Worm (Caenorhabditis elegans) whole organism, midembryonic: ENCODE data around the gene gro-1.
A peak's percentile ranks its signal among the peaks of the same experiment; 100 is the strongest.

Experiments
- T22C8.4 ChIP-seq: fragments of 200-800 bp; sonication (Bioruptor generic); IDR thresholded peaks from 2 replicates; pipeline ENCODE4 v1.3.6; 2022; ENCODE audit warnings: missing genetic modification characterization, missing compliant biosample characterization
- cog-1 ChIP-seq: sonication (generic microtip); optimal IDR thresholded peaks from 2 replicates; lab custom pipeline; 2016; ENCODE audit warnings: missing genetic modification characterization, missing compliant biosample characterization
- flt-1 ChIP-seq: fragments of 200-800 bp; sonication (Bioruptor generic); IDR thresholded peaks from 2 replicates; pipeline ENCODE4 v1.3.6; 2022; ENCODE audit warnings: missing genetic modification characterization, missing compliant biosample characterization
- klf-2 ChIP-seq: fragments of 200-800 bp; sonication (Bioruptor generic); conservative IDR thresholded peaks from 2 replicates; pipeline ENCODE4 v1.3.6; 2022; ENCODE audit warnings: missing genetic modification reagents, missing genetic modification characterization, missing compliant biosample characterization
- med-1 ChIP-seq: sonication (generic microtip); optimal IDR thresholded peaks from 2 replicates; lab custom pipeline; 2017; ENCODE audit warnings: missing genetic modification characterization, mild to moderate bottlenecking, missing compliant biosample characterization, antibody characterized with exemption, missing genetic modification reagents; ENCODE audit not compliant: insufficient read depth
- ref-1 ChIP-seq: fragments of 200-800 bp; sonication (Bioruptor generic); conservative IDR thresholded peaks from 2 replicates; pipeline ENCODE4 v1.3.6; 2022; ENCODE audit warnings: missing genetic modification reagents, missing genetic modification characterization, missing compliant biosample characterization
- tab-1 ChIP-seq: fragments of 200-800 bp; sonication (Bioruptor generic); IDR thresholded peaks from 2 replicates; pipeline ENCODE4 v1.3.6; 2022; ENCODE audit warnings: missing genetic modification characterization, missing compliant biosample characterization
- ztf-23 ChIP-seq: fragments of 200-800 bp; sonication (Bioruptor generic); IDR thresholded peaks from 2 replicates; pipeline ENCODE4 v1.3.6; 2022; ENCODE audit warnings: missing genetic modification reagents, missing genetic modification characterization, missing compliant biosample characterization
- ztf-29 ChIP-seq: fragments of 200-800 bp; sonication (Bioruptor generic); IDR thresholded peaks from 2 replicates; pipeline ENCODE4 v1.3.6; 2022; ENCODE audit warnings: missing genetic modification reagents, missing genetic modification characterization, missing compliant biosample characterization

The gro-1 gene

ce11 chrIII:5274250-5274649 is 9.3 kb downstream of the gro-1 start:
- TF ChIP-seq klf-2 (GFP tag; lab: Robert Waterston, UW) (no peak), ztf-23 (no peak), tab-1 (GFP tag; lab: Robert Waterston, UW) (no peak), T22C8.4 (GFP tag; lab: Robert Waterston, UW) (no peak), med-1 (GFP tag; lab: Kevin White, UChicago) (no peak), ztf-29 (GFP tag; lab: Robert Waterston, UW) (no peak), cog-1 (tag; lab: Kevin White, UChicago) (no peak), flt-1 (GFP tag; lab: Robert Waterston, UW) (no peak), ref-1 (GFP tag; lab: Robert Waterston, UW) (no peak)

ce11 chrIII:5274715-5275355 is 9.9 kb downstream of the gro-1 start, which contains the start of the genes daf-41 and toc-1:
Gene daf-41, minus strand, starts transcription at chrIII:5274765.
Gene toc-1, plus strand, starts transcription at chrIII:5275251.
- TF ChIP-seq cog-1 (tag; lab: Kevin White, UChicago) (no peak), ref-1 (GFP tag; lab: Robert Waterston, UW) (no peak), tab-1 (GFP tag; lab: Robert Waterston, UW) (no peak)

ce11 chrIII:5277740-5278139 is 12.8 kb downstream of the gro-1 start, which contains the start of gene clk-1:
Gene clk-1, plus strand, starts transcription at chrIII:5277894.
- TF ChIP-seq klf-2 (GFP tag; lab: Robert Waterston, UW) (no peak), ztf-29 (GFP tag; lab: Robert Waterston, UW) (no peak), ztf-23 (no peak), cog-1 (tag; lab: Kevin White, UChicago) (no peak), T22C8.4 (GFP tag; lab: Robert Waterston, UW) (no peak), ref-1 (GFP tag; lab: Robert Waterston, UW) (no peak), tab-1 (GFP tag; lab: Robert Waterston, UW) (no peak), flt-1 (GFP tag; lab: Robert Waterston, UW) (no peak), med-1 (GFP tag; lab: Kevin White, UChicago) (no peak)

ce11 chrIII:5280228-5280627 is 15.3 kb downstream of the gro-1 start:
- no peak for TF ChIP-seq tab-1 (GFP tag; lab: Robert Waterston, UW)
- TF ChIP-seq med-1 (GFP tag; lab: Kevin White, UChicago), result no peak
- no peak for TF ChIP-seq ztf-29 (GFP tag; lab: Robert Waterston, UW)
- TF ChIP-seq flt-1 (GFP tag; lab: Robert Waterston, UW), result no peak
- no peak for TF ChIP-seq T22C8.4 (GFP tag; lab: Robert Waterston, UW)
- no peak for TF ChIP-seq cog-1 (tag; lab: Kevin White, UChicago)
- no peak for TF ChIP-seq ztf-23
- TF ChIP-seq klf-2 (GFP tag; lab: Robert Waterston, UW), result no peak
- no peak for TF ChIP-seq ref-1 (GFP tag; lab: Robert Waterston, UW)

ce11 chrIII:5285484-5285883 is 20.6 kb downstream of the gro-1 start:
- 0 out of 2 replicates have a peak, but pooled peaks have one; percentile 54 for TF ChIP-seq tab-1 (GFP tag; lab: Robert Waterston, UW)
- TF ChIP-seq klf-2 (GFP tag; lab: Robert Waterston, UW), result no peak

- TF ChIP-seq T22C8.4 (GFP tag; lab: Robert Waterston, UW) (no peak), ref-1 (GFP tag; lab: Robert Waterston, UW) (no peak), flt-1 (GFP tag; lab: Robert Waterston, UW) (no peak), med-1 (GFP tag; lab: Kevin White, UChicago) (no peak), ztf-23 (no peak), tab-1 (GFP tag; lab: Robert Waterston, UW) (no peak), klf-2 (GFP tag; lab: Robert Waterston, UW) (no peak), cog-1 (tag; lab: Kevin White, UChicago) (no peak), ztf-29 (GFP tag; lab: Robert Waterston, UW) (no peak)
Measured at ce11 chrIII:5286205-5286604, 21.3 kb downstream of the gro-1 start, which contains the start of gene ZC395.11. Gene ZC395.11, minus strand, starts transcription at chrIII:5286305.

ce11 chrIII:5287877-5288276 is 23.0 kb downstream of the gro-1 start, which contains the start of gene T15B12.1:
Gene T15B12.1, plus strand, starts transcription at chrIII:5288177.
- TF ChIP-seq med-1 (GFP tag; lab: Kevin White, UChicago), result no peak
- TF ChIP-seq cog-1 (tag; lab: Kevin White, UChicago), result no peak
- no peak for TF ChIP-seq klf-2 (GFP tag; lab: Robert Waterston, UW)
- TF ChIP-seq T22C8.4 (GFP tag; lab: Robert Waterston, UW), result no peak
- no peak for TF ChIP-seq ztf-23
- TF ChIP-seq ref-1 (GFP tag; lab: Robert Waterston, UW), result no peak
- TF ChIP-seq ztf-29 (GFP tag; lab: Robert Waterston, UW), result no peak
- TF ChIP-seq tab-1 (GFP tag; lab: Robert Waterston, UW), result no peak
- TF ChIP-seq flt-1 (GFP tag; lab: Robert Waterston, UW), result no peak

- TF ChIP-seq med-1 (GFP tag; lab: Kevin White, UChicago), result no peak
- TF ChIP-seq ztf-29 (GFP tag; lab: Robert Waterston, UW), result no peak
- TF ChIP-seq cog-1 (tag; lab: Kevin White, UChicago), result no peak
- no peak for TF ChIP-seq T22C8.4 (GFP tag; lab: Robert Waterston, UW)
- TF ChIP-seq ref-1 (GFP tag; lab: Robert Waterston, UW), result no peak
- TF ChIP-seq klf-2 (GFP tag; lab: Robert Waterston, UW), result no peak
- TF ChIP-seq flt-1 (GFP tag; lab: Robert Waterston, UW), result no peak
- TF ChIP-seq tab-1 (GFP tag; lab: Robert Waterston, UW), result no peak
Measured at ce11 chrIII:5290230-5290629, 25.3 kb downstream of the gro-1 start.

ce11 chrIII:5291281-5291680 is 26.4 kb downstream of the gro-1 start:
- TF ChIP-seq tab-1 (GFP tag; lab: Robert Waterston, UW), result no peak
- no peak for TF ChIP-seq flt-1 (GFP tag; lab: Robert Waterston, UW)
- no peak for TF ChIP-seq ref-1 (GFP tag; lab: Robert Waterston, UW)
- TF ChIP-seq klf-2 (GFP tag; lab: Robert Waterston, UW), result no peak
- TF ChIP-seq T22C8.4 (GFP tag; lab: Robert Waterston, UW), result no peak
- no peak for TF ChIP-seq cog-1 (tag; lab: Kevin White, UChicago)
- TF ChIP-seq ztf-23, result no peak
